Worm (Caenorhabditis elegans) whole organism, early embryonic: ENCODE data around the gene smg-8.

Experiments used
- B0310.2 ChIP-seq: sonication (generic microtip); optimal IDR thresholded peaks from 2 replicates; lab custom pipeline; 2016; ENCODE audit warnings: mild to moderate bottlenecking, missing genetic modification characterization, missing compliant biosample characterization
- F13C5.2 ChIP-seq: sonication (generic microtip); optimal IDR thresholded peaks from 2 replicates; lab custom pipeline; 2017; ENCODE audit warnings: mild to moderate bottlenecking, missing genetic modification characterization, inconsistent platforms, missing compliant biosample characterization
- aly-1 ChIP-seq: sonication (generic microtip); optimal IDR thresholded peaks from 2 replicates; lab custom pipeline; 2016; ENCODE audit warnings: missing genetic modification characterization, missing compliant biosample characterization
- ama-1 ChIP-seq: fragments of 150-350 bp; optimal IDR thresholded peaks from 2 replicates; lab custom pipeline; 2014
- ceh-13 ChIP-seq: fragments of 200-800 bp; sonication (Bioruptor generic); optimal IDR thresholded peaks from 2 replicates; lab custom pipeline; 2018; ENCODE audit warnings: mild to moderate bottlenecking, missing genetic modification characterization, missing compliant biosample characterization
- ceh-36 ChIP-seq: sonication (generic microtip); optimal IDR thresholded peaks from 2 replicates; lab custom pipeline; 2016; ENCODE audit warnings: missing genetic modification characterization, inconsistent platforms, missing compliant biosample characterization
- ets-7 ChIP-seq: sonication (generic microtip); optimal IDR thresholded peaks from 2 replicates; lab custom pipeline; 2016; ENCODE audit warnings: missing genotype, missing genetic modification characterization, missing compliant biosample characterization
- flt-1 ChIP-seq: fragments of 200-800 bp; sonication (Bioruptor generic); IDR thresholded peaks from 2 replicates; pipeline ENCODE4 v1.3.6; 2022; ENCODE audit warnings: missing genetic modification characterization, missing compliant biosample characterization
- hmbx-1 ChIP-seq: sonication (generic microtip); optimal IDR thresholded peaks from 2 replicates; lab custom pipeline; 2016; ENCODE audit warnings: mild to moderate bottlenecking, missing genetic modification characterization, missing compliant biosample characterization
- hmg-4 ChIP-seq: fragments of 200-800 bp; sonication (Bioruptor generic); optimal IDR thresholded peaks from 2 replicates; lab custom pipeline; 2018; ENCODE audit warnings: mild to moderate bottlenecking, missing genetic modification characterization, missing compliant biosample characterization
- hnd-1 ChIP-seq: sonication (generic microtip); optimal IDR thresholded peaks from 2 replicates; lab custom pipeline; 2016; ENCODE audit warnings: missing genetic modification characterization, missing compliant biosample characterization
- pes-1 ChIP-seq: fragments of 200-800 bp; sonication (Bioruptor generic); IDR thresholded peaks from 2 replicates; pipeline ENCODE4 v1.3.6; 2022; ENCODE audit warnings: missing genetic modification reagents, missing genetic modification characterization, missing compliant biosample characterization
- scrt-1 ChIP-seq: fragments of 200-800 bp; sonication (Bioruptor generic); IDR thresholded peaks from 2 replicates; pipeline ENCODE4 v1.3.6; 2022; ENCODE audit warnings: missing genetic modification characterization, missing compliant biosample characterization
- sea-1 ChIP-seq: fragments of 200-800 bp; sonication (Bioruptor generic); conservative IDR thresholded peaks from 2 replicates; pipeline ENCODE4 v1.3.6; 2022; ENCODE audit warnings: missing genetic modification characterization, missing compliant biosample characterization
- tbx-11 ChIP-seq: fragments of 200-800 bp; sonication (Bioruptor generic); IDR thresholded peaks from 2 replicates; pipeline ENCODE4 v1.3.6; 2022; ENCODE audit warnings: missing genetic modification characterization, missing compliant biosample characterization
- tbx-37 ChIP-seq: fragments of 200-800 bp; sonication (Bioruptor generic); conservative IDR thresholded peaks from 2 replicates; pipeline ENCODE4 v1.3.6; 2022; ENCODE audit warnings: missing genetic modification reagents, missing genetic modification characterization, missing compliant biosample characterization
- tra-4 ChIP-seq: sonication (generic microtip); optimal IDR thresholded peaks from 2 replicates; lab custom pipeline; 2017; ENCODE audit warnings: missing genetic modification characterization, missing compliant biosample characterization

smg-8 gene

ce11 chrII:14441144-14441543 lies at the start of gene smg-8:
Gene smg-8 (plus strand): TSS chrII:14441409.
- TF ChIP-seq ceh-13 (GFP tag; lab: Kevin White, UChicago) (no peak), F13C5.2 (tag; lab: Kevin White, UChicago) (peak; percentile 37), tbx-37 (GFP tag; lab: Robert Waterston, UW) (no peak), scrt-1 (GFP tag; lab: Robert Waterston, UW) (no peak)

ce11 chrII:14393766-14394165 lies 47.4 kb upstream of the smg-8 start:
- TF ChIP-seq tbx-11 (GFP tag; lab: Robert Waterston, UW) (no peak), F13C5.2 (tag; lab: Kevin White, UChicago) (no peak), flt-1 (GFP tag; lab: Robert Waterston, UW) (no peak), hmg-4 (GFP tag; lab: Kevin White, UChicago) (no peak), ceh-36 (tag; lab: Kevin White, UChicago) (no peak), ama-1 (lab: Kevin White, UChicago) (no peak), tbx-37 (GFP tag; lab: Robert Waterston, UW) (no peak), ets-7 (tag; lab: Kevin White, UChicago) (no peak), B0310.2 (tag; lab: Kevin White, UChicago) (no peak)

ce11 chrII:14399595-14399994 lies 41.6 kb upstream of the smg-8 start:
- TF ChIP-seq tbx-11 (GFP tag; lab: Robert Waterston, UW) (no peak), pes-1 (GFP tag; lab: Robert Waterston, UW) (0 out of 2 replicates have a peak, but pooled peaks have one; percentile 3), F13C5.2 (tag; lab: Kevin White, UChicago) (peak; percentile 1)

DNA sequence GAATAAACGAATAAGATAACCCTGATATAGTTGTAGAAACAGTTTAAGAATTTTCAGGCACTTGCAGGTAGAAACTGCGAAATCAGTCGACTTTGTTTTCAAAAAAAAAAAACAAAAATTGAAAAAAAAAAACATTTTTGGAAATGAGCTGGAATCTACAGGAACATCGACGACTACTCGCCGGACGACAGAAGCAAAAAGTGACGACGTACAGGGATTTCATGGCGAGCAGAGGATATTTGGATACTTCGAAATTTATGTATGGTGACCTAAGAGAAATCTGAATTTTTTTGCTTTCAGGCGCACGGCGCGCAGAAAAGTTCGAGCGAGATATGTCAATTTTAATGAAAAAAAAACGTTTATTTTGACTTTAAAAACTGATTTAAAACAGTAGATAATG lies 40.1 kb upstream of the smg-8 start:
- TF ChIP-seq hmbx-1 (tag; lab: Kevin White, UChicago) (no peak), hnd-1 (no peak), flt-1 (GFP tag; lab: Robert Waterston, UW) (no peak), F13C5.2 (tag; lab: Kevin White, UChicago) (no peak), hmg-4 (GFP tag; lab: Kevin White, UChicago) (no peak), tbx-11 (GFP tag; lab: Robert Waterston, UW) (no peak), sea-1 (GFP tag; lab: Robert Waterston, UW) (no peak), ama-1 (lab: Kevin White, UChicago) (no peak), pes-1 (GFP tag; lab: Robert Waterston, UW) (no peak), ceh-36 (tag; lab: Kevin White, UChicago) (no peak), scrt-1 (GFP tag; lab: Robert Waterston, UW) (no peak), tbx-37 (GFP tag; lab: Robert Waterston, UW) (no peak), ceh-13 (GFP tag; lab: Kevin White, UChicago) (no peak), aly-1 (no peak), B0310.2 (tag; lab: Kevin White, UChicago) (no peak), tra-4 (tag; lab: Kevin White, UChicago) (no peak)

DNA sequence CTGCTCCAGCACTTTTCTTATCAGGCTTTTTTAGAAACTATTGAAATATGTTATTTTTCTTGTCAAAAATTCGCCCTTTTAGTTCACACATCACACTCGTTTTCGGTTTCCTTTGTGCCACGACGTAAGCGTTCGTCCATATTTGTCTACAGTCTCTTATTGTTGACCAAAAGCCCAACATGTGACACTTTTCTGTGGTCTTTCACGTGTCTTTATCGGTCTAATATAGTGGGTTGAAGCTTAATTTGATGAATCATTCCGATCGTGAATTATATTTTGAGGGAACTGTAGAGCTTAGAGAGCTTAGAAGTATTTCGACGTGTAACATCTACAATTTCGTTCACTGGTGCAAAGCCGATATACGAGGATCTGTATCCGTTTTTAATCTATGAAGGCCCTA lies 36.9 kb upstream of the smg-8 start:
- no peak for TF ChIP-seq scrt-1 (GFP tag; lab: Robert Waterston, UW)
- no peak for TF ChIP-seq flt-1 (GFP tag; lab: Robert Waterston, UW)
- TF ChIP-seq sea-1 (GFP tag; lab: Robert Waterston, UW): no peak
- TF ChIP-seq pes-1 (GFP tag; lab: Robert Waterston, UW): no peak
- no peak for TF ChIP-seq B0310.2 (tag; lab: Kevin White, UChicago)
- TF ChIP-seq tbx-37 (GFP tag; lab: Robert Waterston, UW): no peak
- no peak for TF ChIP-seq hmbx-1 (tag; lab: Kevin White, UChicago)

- TF ChIP-seq flt-1 (GFP tag; lab: Robert Waterston, UW): peak; percentile 27; the same call in 1 of the 2 replicates
- peak; percentile 63 for TF ChIP-seq F13C5.2 (tag; lab: Kevin White, UChicago)
- TF ChIP-seq scrt-1 (GFP tag; lab: Robert Waterston, UW): no peak; the same call in 1 of the 2 replicates
- peak; percentile 93 for TF ChIP-seq ama-1 (lab: Kevin White, UChicago)
- TF ChIP-seq B0310.2 (tag; lab: Kevin White, UChicago): peak; percentile 22
- peak; percentile 9; the same call in 1 of the 2 replicates for TF ChIP-seq pes-1 (GFP tag; lab: Robert Waterston, UW)
- no peak for TF ChIP-seq ets-7 (tag; lab: Kevin White, UChicago)
- TF ChIP-seq tra-4 (tag; lab: Kevin White, UChicago): no peak
- TF ChIP-seq ceh-13 (GFP tag; lab: Kevin White, UChicago): peak; percentile 0
- TF ChIP-seq sea-1 (GFP tag; lab: Robert Waterston, UW): no peak
These were observed 36.3 kb upstream of the smg-8 start for ce11 chrII:14404741-14405488.

- TF ChIP-seq aly-1 (no peak), ama-1 (lab: Kevin White, UChicago) (peak; percentile 98), hnd-1 (no peak), sea-1 (GFP tag; lab: Robert Waterston, UW) (peak; percentile 15; the same call in 1 of the 2 replicates), ceh-36 (tag; lab: Kevin White, UChicago) (peak; percentile 44), hmg-4 (GFP tag; lab: Kevin White, UChicago) (peak; percentile 59)
These were observed 35.6 kb upstream of the smg-8 start for ce11 chrII:14405489-14406059.
